Worm (Caenorhabditis elegans) whole organism, L4/young adult: ENCODE measurements around the gene nep-11.

Experiments used
- W03F9.2 ChIP-seq: fragments of 150-350 bp; optimal IDR thresholded peaks from 2 replicates; lab custom pipeline; 2014; ENCODE audit warnings: missing biosample characterization, missing genetic modification characterization
- dao-5 ChIP-seq: sonication (generic microtip); optimal IDR thresholded peaks from 2 replicates; lab custom pipeline; 2016; ENCODE audit warnings: missing genotype, missing genetic modification characterization, moderate library complexity, missing compliant biosample characterization
- him-1 ChIP-seq: sonication (generic microtip); optimal IDR thresholded peaks from 2 replicates; lab custom pipeline; 2016; ENCODE audit warnings: missing genotype, missing genetic modification reagents, missing genetic modification characterization, missing compliant biosample characterization

Gene nep-11

ce11 chrII:3434893-3435503 lies 9.7 kb upstream of the nep-11 start:
- no peak for TF ChIP-seq dao-5
- TF ChIP-seq him-1: no peak
- TF ChIP-seq W03F9.2 (tag; lab: Kevin White, UChicago): no peak

DNA sequence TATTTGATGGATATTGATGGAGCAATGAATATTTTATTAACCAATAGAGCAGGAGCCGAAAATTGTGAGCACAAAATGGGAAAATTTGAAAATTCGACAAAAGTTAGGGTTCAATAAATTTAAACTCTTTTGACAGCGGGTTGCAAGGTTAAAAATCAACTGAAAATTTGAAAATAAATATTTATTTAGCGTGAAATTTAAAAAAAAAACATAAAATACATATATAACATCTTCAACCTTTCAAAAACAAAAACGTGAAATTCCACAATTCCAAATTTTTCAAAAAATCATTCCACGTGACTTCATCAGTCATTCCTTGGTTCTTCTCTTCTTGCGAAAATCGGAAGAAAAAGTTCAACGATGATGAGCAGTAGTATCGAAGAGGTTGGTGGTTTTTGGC lies 4.1 kb upstream of the nep-11 start, which contains the start of gene C16C8.18:
C16C8.18 (plus strand) TSS at position 301 of the 400 bp plus-strand sequence.
- TF ChIP-seq him-1: no peak
- no peak for TF ChIP-seq W03F9.2 (tag; lab: Kevin White, UChicago)
- no peak for TF ChIP-seq dao-5

- TF ChIP-seq him-1 (peak; percentile 84), dao-5 (no peak)
These were observed 2.9 kb upstream of the nep-11 start for ce11 chrII:3428158-3428704.

DNA sequence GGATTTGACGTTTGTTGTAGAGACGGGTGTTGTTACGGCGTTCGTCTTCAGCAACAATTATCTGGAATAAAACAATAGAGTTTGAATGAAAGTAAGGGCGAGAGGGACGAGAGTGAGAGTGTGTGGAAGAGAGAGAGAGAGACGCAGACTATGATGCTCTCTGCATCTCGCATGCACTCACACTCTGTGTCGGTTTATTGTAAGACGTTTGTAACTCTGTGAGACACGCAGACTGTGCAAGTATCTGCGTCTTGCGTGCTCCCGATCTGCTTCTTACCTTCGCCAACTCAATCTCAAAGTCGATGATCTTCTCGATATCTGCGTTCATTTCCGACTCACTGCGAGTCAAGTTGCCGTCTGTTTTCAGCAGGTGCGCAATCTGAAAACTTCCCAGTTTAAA lies 2.4 kb downstream of the nep-11 start:
- TF ChIP-seq dao-5 (no peak), him-1 (no peak), W03F9.2 (tag; lab: Kevin White, UChicago) (no peak)

DNA sequence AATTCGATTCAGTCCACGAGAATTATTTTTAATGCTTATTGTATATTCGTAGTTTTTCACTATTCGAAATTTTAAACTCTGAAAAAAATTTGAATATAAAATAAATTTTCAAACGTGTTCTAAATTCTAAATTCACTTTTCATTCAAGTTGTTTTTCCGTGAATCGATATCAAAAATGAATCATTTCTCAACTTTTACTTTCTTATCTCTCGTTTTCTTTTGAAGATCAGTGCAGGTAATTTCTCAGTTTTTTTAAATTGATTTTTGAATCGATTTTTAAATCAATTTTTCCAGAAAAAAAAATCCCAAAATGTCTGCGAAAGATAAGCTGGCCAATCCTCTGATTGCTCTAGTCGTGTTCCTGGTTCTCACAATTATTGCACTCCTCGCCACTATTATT lies 8.8 kb downstream of the nep-11 start, which contains the start of gene nep-6:
nep-6 (plus strand) TSS at position 301 of the 400 bp plus-strand sequence.
- TF ChIP-seq him-1 (no peak), dao-5 (no peak), W03F9.2 (tag; lab: Kevin White, UChicago) (no peak)

ce11 chrII:3414383-3414910 lies 10.9 kb downstream of the nep-11 start, which contains the start of the genes F18A12.7 and F18A12.2:
TSS of gene F18A12.7 (minus strand) at chrII:3414483.
TSS of gene F18A12.2 (plus strand) at chrII:3414860.
- TF ChIP-seq dao-5 (no peak), W03F9.2 (tag; lab: Kevin White, UChicago) (no peak), him-1 (no peak)

DNA sequence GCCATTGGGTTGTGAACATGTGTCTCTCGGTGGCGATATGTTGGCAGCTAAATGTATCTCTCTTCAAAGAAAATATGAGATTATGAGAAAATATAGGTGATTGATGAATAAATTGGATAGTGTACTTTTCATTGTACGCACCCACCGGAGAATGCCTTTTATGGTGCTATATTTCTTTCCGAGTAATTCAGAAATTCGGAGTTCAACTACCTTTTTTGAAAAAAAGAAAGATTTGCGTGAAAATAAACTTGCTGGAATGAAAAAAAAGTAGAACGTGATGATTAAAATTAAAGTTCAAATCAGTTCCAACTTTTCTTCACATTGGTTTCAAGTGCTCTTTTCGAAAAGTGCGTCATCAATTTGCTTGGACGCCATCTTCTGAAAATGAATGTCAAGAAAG lies 21.8 kb downstream of the nep-11 start, which contains the start of gene nep-8:
nep-8 (plus strand) TSS at position 301 of the 400 bp plus-strand sequence.
- TF ChIP-seq him-1: no peak
- TF ChIP-seq W03F9.2 (tag; lab: Kevin White, UChicago): no peak
- TF ChIP-seq dao-5: no peak

DNA sequence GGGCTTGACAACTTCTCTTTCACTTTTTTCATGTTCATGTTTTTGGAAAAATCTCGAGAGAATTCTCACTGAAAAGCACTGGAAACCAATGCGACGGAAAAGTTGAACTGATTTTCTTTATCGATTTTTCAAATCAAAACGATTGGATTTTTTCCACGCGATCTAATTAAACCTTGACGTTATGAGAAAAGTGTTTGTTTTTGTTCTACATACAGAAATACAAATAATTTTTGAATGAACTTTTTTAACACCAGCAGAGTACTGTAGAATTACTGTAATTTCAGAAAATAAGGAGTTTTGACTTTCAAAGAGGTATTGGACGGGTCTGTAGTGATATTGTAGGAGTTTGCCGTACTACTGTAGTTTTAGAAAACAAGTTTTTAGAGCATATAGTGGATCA lies 22.5 kb downstream of the nep-11 start, which contains the start of gene nep-10:
nep-10 (minus strand) TSS at position 101 of the 400 bp plus-strand sequence.
- TF ChIP-seq him-1 (no peak), dao-5 (no peak), W03F9.2 (tag; lab: Kevin White, UChicago) (no peak)

ce11 chrII:3399212-3399611 lies 26.1 kb downstream of the nep-11 start, which contains the start of gene nep-9:
TSS of gene nep-9 (minus strand) at chrII:3399312.
- TF ChIP-seq W03F9.2 (tag; lab: Kevin White, UChicago) (no peak), him-1 (no peak), dao-5 (no peak)

DNA sequence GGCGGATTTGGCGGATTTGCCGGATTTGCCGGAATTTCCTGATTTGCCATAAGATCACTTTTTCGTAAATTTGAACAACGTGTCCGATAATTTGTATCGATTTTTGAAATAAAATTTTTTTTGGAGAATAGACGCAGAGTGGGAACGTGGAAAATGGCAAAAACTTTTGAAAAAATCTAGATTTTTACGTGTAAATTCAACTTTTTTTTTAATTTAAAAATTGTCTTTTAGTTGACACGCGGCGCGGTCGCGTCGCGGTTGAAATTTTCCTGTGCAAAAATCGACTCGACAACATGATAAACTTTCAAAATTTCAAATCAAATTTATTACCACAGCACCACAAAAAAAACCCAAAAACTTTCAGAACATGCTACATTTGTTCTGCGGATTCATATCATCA lies 29.8 kb downstream of the nep-11 start, which contains the start of gene nep-20:
nep-20 (minus strand) TSS at position 101 of the 400 bp plus-strand sequence.
- no peak for TF ChIP-seq W03F9.2 (tag; lab: Kevin White, UChicago)
- TF ChIP-seq dao-5: no peak
- TF ChIP-seq him-1: no peak

- TF ChIP-seq him-1 (no peak), dao-5 (no peak), W03F9.2 (tag; lab: Kevin White, UChicago) (no peak)
These were observed 37.8 kb downstream of the nep-11 start, which contains the start of gene T06D4.6 for ce11 chrII:3387503-3387902. TSS of gene T06D4.6 (minus strand) at chrII:3387603.

DNA sequence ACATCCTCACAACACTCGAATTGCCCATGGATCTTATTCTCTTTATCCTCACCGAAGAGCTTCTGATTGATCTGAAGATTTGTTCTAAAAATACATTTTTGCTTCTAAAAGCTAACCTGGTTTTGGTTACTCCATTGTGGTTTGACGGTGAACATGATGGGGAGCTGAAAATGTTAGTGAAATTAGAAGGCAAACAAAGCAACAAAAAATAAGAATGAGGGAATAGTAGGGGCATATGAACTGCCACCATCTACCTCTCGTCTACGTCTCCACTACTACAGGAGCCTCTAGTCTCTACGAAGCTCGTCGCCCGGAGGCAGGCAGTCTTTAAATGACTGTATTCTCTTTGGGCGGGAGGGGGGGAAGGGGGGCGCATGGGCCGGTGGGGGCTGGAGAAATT lies 39.6 kb downstream of the nep-11 start, which contains the start of gene T06D4.2:
T06D4.2 (minus strand) TSS at position 170 of the 400 bp plus-strand sequence.
- no peak for TF ChIP-seq dao-5
- TF ChIP-seq him-1: no peak
- no peak for TF ChIP-seq W03F9.2 (tag; lab: Kevin White, UChicago)

DNA sequence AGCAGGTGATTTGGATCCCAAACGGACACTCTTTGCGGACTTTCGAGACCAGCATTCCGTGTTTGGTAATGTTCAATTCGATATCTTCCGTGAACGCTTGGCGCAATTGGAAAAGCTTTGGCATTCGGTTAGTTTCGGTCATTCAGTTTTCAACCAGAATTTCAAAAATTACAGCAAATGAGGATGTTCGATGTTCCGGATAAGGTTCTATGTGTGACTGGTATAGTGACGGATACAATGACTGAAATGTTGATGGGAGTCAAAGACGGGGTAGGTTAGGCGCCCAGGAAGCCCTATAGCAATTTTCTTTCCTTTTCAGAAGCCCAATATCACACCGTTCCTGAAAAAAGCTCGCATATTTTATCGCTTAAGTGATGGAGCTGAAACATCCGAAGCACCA lies 42.2 kb downstream of the nep-11 start:
- TF ChIP-seq him-1 (no peak), W03F9.2 (tag; lab: Kevin White, UChicago) (no peak), dao-5 (no peak)

ce11 chrII:3381510-3381909 lies 43.8 kb downstream of the nep-11 start, which contains the start of gene T06D4.1:
TSS of gene T06D4.1 (plus strand) at chrII:3381830.
- TF ChIP-seq W03F9.2 (tag; lab: Kevin White, UChicago): no peak
- no peak for TF ChIP-seq dao-5
- TF ChIP-seq him-1: no peak

- TF ChIP-seq him-1 (no peak), W03F9.2 (tag; lab: Kevin White, UChicago) (no peak), dao-5 (no peak)
These were observed 47.1 kb downstream of the nep-11 start, which contains the start of gene Y49F6C.2 for ce11 chrII:3378275-3378674. TSS of gene Y49F6C.2 (plus strand) at chrII:3378575.
